Worm (Caenorhabditis elegans): Measurements from ENCODE around the gene C08E3.14.

The C08E3.14 gene

DNA sequence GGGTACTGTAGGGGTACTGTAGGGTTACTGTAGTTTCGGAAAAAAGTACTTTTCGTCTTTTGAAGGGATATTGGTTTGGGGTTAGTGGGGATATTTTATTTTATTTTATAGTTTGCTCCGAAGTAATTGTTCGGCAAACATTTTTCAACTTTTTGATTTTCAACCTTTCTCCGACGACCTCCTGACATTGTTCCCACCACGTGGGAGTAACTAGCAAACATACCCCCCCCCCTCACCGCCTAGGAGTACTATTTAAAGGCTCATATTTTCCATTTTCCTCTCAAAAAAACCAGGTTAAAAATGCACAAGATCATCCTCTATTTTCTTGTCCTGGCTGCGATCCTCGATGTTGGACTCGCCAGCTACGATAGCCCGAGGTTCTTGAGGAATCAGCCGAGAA, 40.3 kb downstream of the C08E3.14 start, which contains the start of gene srlf-29:
Gene srlf-29, plus strand, starts transcription at position 301 of the 400 bp plus-strand sequence.
- no peak for TF ChIP-seq aly-2 (tag; optimal IDR thresholded peaks at IDR 0.05)
- TF ChIP-seq sma-9 (GFP tag; optimal IDR thresholded peaks at IDR 0.05): no peak
- TF ChIP-seq sma-9 (tag; optimal IDR thresholded peaks at IDR 0.05): no peak
- no peak for TF ChIP-seq fos-1 (tag; optimal IDR thresholded peaks at IDR 0.05)
- TF ChIP-seq sem-4 (tag; optimal IDR thresholded peaks at IDR 0.05): no peak
- TF ChIP-seq Y55F3AM.14 (GFP tag; optimal IDR thresholded peaks at IDR 0.05): no peak
- TF ChIP-seq nhr-77 (tag; optimal IDR thresholded peaks at IDR 0.05): no peak
- TF ChIP-seq nhr-129 (tag; optimal IDR thresholded peaks at IDR 0.05): no peak

DNA sequence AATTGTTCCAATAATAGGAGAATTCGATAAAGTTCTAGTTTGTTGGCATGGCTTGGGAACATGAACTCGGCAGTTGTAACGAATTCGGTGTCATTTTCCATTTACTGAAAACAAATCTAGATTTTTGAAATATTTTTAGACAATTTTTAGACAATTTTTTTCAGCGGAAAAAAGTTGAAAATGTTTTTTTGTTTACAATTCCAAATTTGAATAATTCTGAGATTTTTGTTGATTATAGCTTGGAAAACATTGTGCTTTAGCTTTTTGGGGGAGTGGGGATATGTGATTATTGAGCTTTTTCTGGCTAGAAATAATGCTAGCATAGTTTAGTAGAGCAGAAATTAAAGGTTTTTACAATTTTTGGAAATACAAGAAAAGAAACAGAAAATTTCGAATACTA, 43.1 kb downstream of the C08E3.14 start, which contains the start of gene srw-97:
Gene srw-97, minus strand, starts transcription at position 101 of the 400 bp plus-strand sequence.
- TF ChIP-seq fos-1 (tag; optimal IDR thresholded peaks at IDR 0.05): no peak

- TF ChIP-seq nhr-23 (tag; optimal IDR thresholded peaks at IDR 0.05): peak; percentile 9
- TF ChIP-seq ztf-11 (tag; optimal IDR thresholded peaks at IDR 0.05): no peak
- TF ChIP-seq sma-9 (GFP tag; optimal IDR thresholded peaks at IDR 0.05): no peak
- TF ChIP-seq sma-9 (tag; optimal IDR thresholded peaks at IDR 0.05): no peak
Observed at ce11 chrII:1670260-1670879, 44.6 kb downstream of the C08E3.14 start, which contains the start of gene nhx-6. nhx-6 (plus strand) TSS chrII:1670829.

- TF ChIP-seq dmd-4 (tag; optimal IDR thresholded peaks at IDR 0.05) (no peak), nhr-129 (tag; optimal IDR thresholded peaks at IDR 0.05) (no peak), F13H6.1 (tag; optimal IDR thresholded peaks at IDR 0.05) (no peak), nhr-23 (tag; optimal IDR thresholded peaks at IDR 0.05) (no peak), sma-9 (GFP tag; optimal IDR thresholded peaks at IDR 0.05) (no peak), sma-9 (tag; optimal IDR thresholded peaks at IDR 0.05) (no peak), lin-13 (GFP tag; optimal IDR thresholded peaks at IDR 0.05) (no peak), unc-62 (GFP tag; optimal IDR thresholded peaks at IDR 0.05) (no peak), Y55F3AM.14 (GFP tag; optimal IDR thresholded peaks at IDR 0.05) (no peak), elt-3 (tag; optimal IDR thresholded peaks at IDR 0.05) (no peak), ztf-11 (tag; optimal IDR thresholded peaks at IDR 0.05) (no peak), nhr-77 (tag; optimal IDR thresholded peaks at IDR 0.05) (no peak)
Observed at ce11 chrII:1670985-1671384, 45.2 kb downstream of the C08E3.14 start.

- TF ChIP-seq gmeb-1 (tag; optimal IDR thresholded peaks at IDR 0.05) (no peak), mab-5 (tag; optimal IDR thresholded peaks at IDR 0.05) (no peak), nhr-10 (tag; optimal IDR thresholded peaks at IDR 0.05) (no peak), sma-3 (GFP tag; optimal IDR thresholded peaks at IDR 0.05) (no peak), blmp-1 (tag; optimal IDR thresholded peaks at IDR 0.05; ENCODE audit: insufficient read depth) (no peak), elt-3 (tag; optimal IDR thresholded peaks at IDR 0.05) (no peak)
Observed at ce11 chrII:1672673-1673072, 46.9 kb downstream of the C08E3.14 start.

- TF ChIP-seq nhr-23 (tag; optimal IDR thresholded peaks at IDR 0.05) (peak; percentile 1), nhr-11 (tag; optimal IDR thresholded peaks at IDR 0.05) (no peak), fos-1 (tag; optimal IDR thresholded peaks at IDR 0.05) (no peak)
Observed at ce11 chrII:1676088-1676487, 50.3 kb downstream of the C08E3.14 start, which contains the start of gene fbxb-17. fbxb-17 (plus strand) TSS chrII:1676388.
